Worm (Caenorhabditis elegans): ENCODE results near the gene str-15.

DNA sequence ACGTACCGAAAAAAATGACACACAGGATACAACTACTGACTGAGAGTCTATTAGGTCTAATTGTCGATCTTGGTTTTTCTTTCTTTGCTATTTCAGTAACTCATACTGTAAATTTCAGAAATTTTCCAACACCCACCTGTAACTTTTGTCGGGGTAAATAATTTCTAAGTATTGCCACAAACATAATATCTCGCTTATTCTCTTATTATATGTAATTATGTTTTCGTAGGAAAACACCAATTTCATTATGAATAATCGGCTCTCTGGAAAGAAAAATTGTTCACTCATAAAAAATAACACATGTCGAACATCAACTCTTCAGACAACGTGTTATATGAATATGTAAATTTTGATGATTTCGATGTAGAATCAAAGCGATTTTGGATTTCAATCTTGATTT lies 37.9 kb downstream of the str-15 start, which contains the start of gene srw-48:
- TF ChIP-seq lin-13 (GFP tag; optimal IDR thresholded peaks at IDR 0.05) = no peak
- no peak for TF ChIP-seq rbr-2 (tag; optimal IDR thresholded peaks at IDR 0.05)
- no peak for TF ChIP-seq jun-1 (tag; optimal IDR thresholded peaks at IDR 0.05)
- TF ChIP-seq nhr-28 (tag; optimal IDR thresholded peaks at IDR 0.05) = no peak
- TF ChIP-seq pha-4 (GFP tag; IDR thresholded peaks at IDR 0.05) = no peak
- no peak for TF ChIP-seq pha-4 (tag; optimal IDR thresholded peaks at IDR 0.05)
- no peak for TF ChIP-seq snpc-4 (tag; optimal IDR thresholded peaks at IDR 0.05)
- TF ChIP-seq fos-1 (tag; optimal IDR thresholded peaks at IDR 0.05) = no peak
- no peak for TF ChIP-seq aha-1 (tag)
- TF ChIP-seq daf-12 (tag; optimal IDR thresholded peaks at IDR 0.05) = no peak
- no peak for TF ChIP-seq aly-2 (tag; optimal IDR thresholded peaks at IDR 0.05)
- no peak for TF ChIP-seq F10B5.3 (tag; optimal IDR thresholded peaks at IDR 0.05)
- no peak for TF ChIP-seq saeg-2 (GFP tag; IDR thresholded peaks at IDR 0.05)
- TF ChIP-seq nhr-25 (tag; optimal IDR thresholded peaks at IDR 0.05; ENCODE audit: borderline replicate concordance, insufficient read depth) = no peak
- TF ChIP-seq nhr-48 (tag; optimal IDR thresholded peaks at IDR 0.05) = no peak
